Worm (Caenorhabditis elegans) whole organism, late embryonic: ENCODE data around the gene nstp-6.
"Not testable (repeated sequence)": the region's sequence is repeated elsewhere in the genome, so short reads cannot be mapped to it uniquely, and the experiment has no call there.

Experiments used
- C38D4.7 ChIP-seq: fragments of 200-800 bp; sonication (Bioruptor generic); optimal IDR thresholded peaks from 2 replicates; lab custom pipeline; 2018; ENCODE audit warnings: mild to moderate bottlenecking, missing genetic modification characterization, moderate library complexity, missing compliant biosample characterization
- F13H6.1 ChIP-seq: sonication (generic microtip); optimal IDR thresholded peaks from 2 replicates; lab custom pipeline; 2016; ENCODE audit warnings: missing genetic modification characterization, missing compliant biosample characterization
- T23F11.4 ChIP-seq: fragments of 200-800 bp; sonication (Bioruptor generic); optimal IDR thresholded peaks from 2 replicates; lab custom pipeline; 2018; ENCODE audit warnings: mild to moderate bottlenecking, missing genetic modification characterization, missing compliant biosample characterization
- ceh-18 ChIP-seq: sonication (generic microtip); optimal IDR thresholded peaks from 2 replicates; lab custom pipeline; 2016; ENCODE audit warnings: missing genetic modification characterization, missing compliant biosample characterization
- ceh-19 ChIP-seq: fragments of 200-800 bp; sonication (Bioruptor generic); optimal IDR thresholded peaks from 2 replicates; lab custom pipeline; 2018; ENCODE audit warnings: mild to moderate bottlenecking, missing genetic modification characterization, missing compliant biosample characterization
- ceh-2 ChIP-seq: sonication (generic microtip); optimal IDR thresholded peaks from 2 replicates; lab custom pipeline; 2016; ENCODE audit warnings: missing genotype, missing genetic modification characterization, missing compliant biosample characterization
- ceh-24 ChIP-seq: sonication (generic microtip); optimal IDR thresholded peaks from 2 replicates; lab custom pipeline; 2016; ENCODE audit warnings: mild to moderate bottlenecking, missing genetic modification characterization, missing compliant biosample characterization
- ceh-45 ChIP-seq: fragments of 200-800 bp; sonication (Bioruptor generic); IDR thresholded peaks from 2 replicates; pipeline ENCODE4 v1.3.6; 2022; ENCODE audit warnings: missing genetic modification reagents, missing genetic modification characterization, missing compliant biosample characterization
- ceh-48 ChIP-seq: sonication (generic microtip); optimal IDR thresholded peaks from 2 replicates; lab custom pipeline; 2016; ENCODE audit warnings: missing genetic modification characterization, inconsistent platforms, missing compliant biosample characterization
- dmd-4 ChIP-seq: sonication (generic microtip); optimal IDR thresholded peaks from 2 replicates; lab custom pipeline; 2016; ENCODE audit warnings: borderline replicate concordance, missing genetic modification characterization, missing compliant biosample characterization
- elt-2 ChIP-seq: sonication (generic microtip); optimal IDR thresholded peaks from 2 replicates; lab custom pipeline; 2016; ENCODE audit warnings: missing genetic modification reagents, missing genetic modification characterization, missing compliant biosample characterization
- elt-4 ChIP-seq: sonication (generic microtip); optimal IDR thresholded peaks from 2 replicates; lab custom pipeline; 2016; ENCODE audit warnings: missing genetic modification characterization, missing compliant biosample characterization
- ets-4 ChIP-seq: sonication (generic microtip); optimal IDR thresholded peaks from 2 replicates; lab custom pipeline; 2016; ENCODE audit warnings: missing genetic modification characterization, missing compliant biosample characterization
- eyg-1 ChIP-seq: sonication (generic microtip); optimal IDR thresholded peaks from 2 replicates; lab custom pipeline; 2016; ENCODE audit warnings: missing genotype, missing genetic modification characterization, missing compliant biosample characterization
- fax-1 ChIP-seq: sonication (generic microtip); optimal IDR thresholded peaks from 2 replicates; lab custom pipeline; 2016; ENCODE audit warnings: missing genotype, missing genetic modification characterization, missing compliant biosample characterization
- gmeb-2 ChIP-seq: sonication (generic microtip); optimal IDR thresholded peaks from 2 replicates; lab custom pipeline; 2016; ENCODE audit warnings: missing genetic modification characterization, inconsistent platforms, missing compliant biosample characterization
- hlh-13 ChIP-seq: fragments of 200-800 bp; sonication (Bioruptor generic); optimal IDR thresholded peaks from 2 replicates; lab custom pipeline; 2018; ENCODE audit warnings: mild to moderate bottlenecking, missing genetic modification characterization, missing compliant biosample characterization
- hlh-15 ChIP-seq: sonication (generic microtip); optimal IDR thresholded peaks from 2 replicates; lab custom pipeline; 2016; ENCODE audit warnings: missing genetic modification characterization, missing compliant biosample characterization
- hlh-30 ChIP-seq: sonication (generic microtip); optimal IDR thresholded peaks from 2 replicates; lab custom pipeline; 2017; ENCODE audit warnings: antibody characterized with exemption, missing genetic modification characterization, missing compliant biosample characterization; ENCODE audit not compliant: insufficient read depth
- hlh-6 ChIP-seq: sonication (generic microtip); optimal IDR thresholded peaks from 2 replicates; lab custom pipeline; 2016; ENCODE audit warnings: missing genotype, missing genetic modification characterization, missing compliant biosample characterization
- lim-6 ChIP-seq: sonication (generic microtip); optimal IDR thresholded peaks from 2 replicates; lab custom pipeline; 2016; ENCODE audit warnings: missing genetic modification characterization, missing compliant biosample characterization
- nfya-1 ChIP-seq: sonication (generic microtip); optimal IDR thresholded peaks from 2 replicates; lab custom pipeline; 2017; ENCODE audit warnings: missing genetic modification characterization, mild to moderate bottlenecking, missing compliant biosample characterization, antibody characterized with exemption, moderate library complexity
- nhr-232 ChIP-seq: sonication (generic microtip); optimal IDR thresholded peaks from 2 replicates; lab custom pipeline; 2016; ENCODE audit warnings: missing genetic modification characterization, missing compliant biosample characterization
- pag-3 ChIP-seq: sonication (generic microtip); optimal IDR thresholded peaks from 2 replicates; lab custom pipeline; 2016; ENCODE audit warnings: missing compliant biosample characterization, missing genetic modification characterization, borderline replicate concordance
- pat-9 ChIP-seq: fragments of 200-800 bp; sonication (Bioruptor generic); optimal IDR thresholded peaks from 2 replicates; lab custom pipeline; 2018; ENCODE audit warnings: mild to moderate bottlenecking, missing genetic modification characterization, moderate library complexity, missing compliant biosample characterization
- pax-1 ChIP-seq: fragments of 150-350 bp; optimal IDR thresholded peaks from 2 replicates; lab custom pipeline; 2014; ENCODE audit warnings: missing biosample characterization, missing genetic modification characterization
- pha-2 ChIP-seq: sonication (generic microtip); optimal IDR thresholded peaks from 2 replicates; lab custom pipeline; 2017; ENCODE audit warnings: mild to moderate bottlenecking, missing genetic modification characterization, missing compliant biosample characterization
- pha-4 ChIP-seq: fragments of 150-350 bp; optimal IDR thresholded peaks from 2 replicates; lab custom pipeline; 2018; ENCODE audit warnings: missing biosample characterization, missing genetic modification reagents, missing genetic modification characterization
- pros-1 ChIP-seq: fragments of 150-350 bp; optimal IDR thresholded peaks from 2 replicates; lab custom pipeline; 2014; ENCODE audit warnings: missing biosample characterization, missing genetic modification reagents, missing genetic modification characterization
- ref-2 ChIP-seq: sonication (generic microtip); optimal IDR thresholded peaks from 2 replicates; lab custom pipeline; 2016; ENCODE audit warnings: missing genetic modification characterization, missing compliant biosample characterization
- sdc-2 ChIP-seq: sonication (generic microtip); optimal IDR thresholded peaks from 2 replicates; lab custom pipeline; 2016; ENCODE audit warnings: missing genotype, missing genetic modification characterization, missing compliant biosample characterization
- sox-2 ChIP-seq: fragments of 200-800 bp; sonication (Bioruptor generic); IDR thresholded peaks from 2 replicates; pipeline ENCODE4 v1.3.6; 2022; ENCODE audit warnings: missing genetic modification reagents, missing genetic modification characterization, missing compliant biosample characterization
- sox-4 ChIP-seq: sonication (generic microtip); optimal IDR thresholded peaks from 2 replicates; lab custom pipeline; 2017; ENCODE audit warnings: mild to moderate bottlenecking, missing genetic modification characterization, inconsistent platforms, missing compliant biosample characterization
- unc-42 ChIP-seq: sonication (generic microtip); optimal IDR thresholded peaks from 2 replicates; lab custom pipeline; 2016; ENCODE audit warnings: missing genotype, missing genetic modification characterization, missing compliant biosample characterization
- unc-86 ChIP-seq: sonication (generic microtip); optimal IDR thresholded peaks from 2 replicates; lab custom pipeline; 2016; ENCODE audit warnings: missing genetic modification characterization, missing compliant biosample characterization
- zip-5 ChIP-seq: sonication (generic microtip); optimal IDR thresholded peaks from 2 replicates; lab custom pipeline; 2016; ENCODE audit warnings: missing genetic modification characterization, missing compliant biosample characterization

nstp-6 gene

ce11 chrIV:3582806-3583205, 35.4 kb upstream of the nstp-6 start, which contains the start of gene blos-7:
blos-7 (minus strand) TSS chrIV:3582906.
- not testable (repeated sequence) for TF ChIP-seq nhr-232, F13H6.1, unc-42 (tag; lab: Kevin White, UChicago)

ce11 chrIV:3579477-3579975, 32.1 kb upstream of the nstp-6 start, which contains the start of gene Y37E11B.1:
Y37E11B.1 (plus strand) TSS chrIV:3579621.
- TF ChIP-seq gmeb-2 (tag; lab: Kevin White, UChicago) (no peak), ceh-48 (tag; lab: Kevin White, UChicago) (no peak), ets-4 (no peak), sdc-2 (tag; lab: Kevin White, UChicago) (no peak), hlh-30 (tag; lab: Kevin White, UChicago) (no peak), pha-2 (tag; lab: Kevin White, UChicago) (no peak), F13H6.1 (tag; lab: Kevin White, UChicago) (no peak), pros-1 (tag; lab: Kevin White, UChicago) (no peak), pat-9 (tag; lab: Kevin White, UChicago) (no peak), hlh-15 (tag; lab: Kevin White, UChicago) (no peak), pax-1 (tag; lab: Kevin White, UChicago) (no peak), T23F11.4 (GFP tag; lab: Kevin White, UChicago) (no peak), lim-6 (tag; lab: Kevin White, UChicago) (no peak), sox-4 (no peak), unc-42 (tag; lab: Kevin White, UChicago) (no peak), hlh-13 (GFP tag; lab: Kevin White, UChicago) (no peak), eyg-1 (tag; lab: Kevin White, UChicago) (no peak), fax-1 (tag; lab: Kevin White, UChicago) (no peak)

ce11 chrIV:3578667-3579066, 31.3 kb upstream of the nstp-6 start:
- TF ChIP-seq elt-2 (tag; lab: Kevin White, UChicago) = no peak
- TF ChIP-seq nhr-232 (tag; lab: Kevin White, UChicago) = no peak
- TF ChIP-seq ceh-2 = no peak
- no peak for TF ChIP-seq gmeb-2 (tag; lab: Kevin White, UChicago)
- no peak for TF ChIP-seq ceh-18 (tag; lab: Kevin White, UChicago)
- no peak for TF ChIP-seq pha-2 (tag; lab: Kevin White, UChicago)
- TF ChIP-seq pha-4 = no peak
- TF ChIP-seq ceh-19 (GFP tag; lab: Kevin White, UChicago) = no peak
- no peak for TF ChIP-seq ceh-24 (tag; lab: Kevin White, UChicago)
- TF ChIP-seq zip-5 (tag; lab: Kevin White, UChicago) = no peak
- TF ChIP-seq nfya-1 = no peak
- TF ChIP-seq unc-86 = no peak
- no peak for TF ChIP-seq dmd-4 (tag; lab: Kevin White, UChicago)

DNA sequence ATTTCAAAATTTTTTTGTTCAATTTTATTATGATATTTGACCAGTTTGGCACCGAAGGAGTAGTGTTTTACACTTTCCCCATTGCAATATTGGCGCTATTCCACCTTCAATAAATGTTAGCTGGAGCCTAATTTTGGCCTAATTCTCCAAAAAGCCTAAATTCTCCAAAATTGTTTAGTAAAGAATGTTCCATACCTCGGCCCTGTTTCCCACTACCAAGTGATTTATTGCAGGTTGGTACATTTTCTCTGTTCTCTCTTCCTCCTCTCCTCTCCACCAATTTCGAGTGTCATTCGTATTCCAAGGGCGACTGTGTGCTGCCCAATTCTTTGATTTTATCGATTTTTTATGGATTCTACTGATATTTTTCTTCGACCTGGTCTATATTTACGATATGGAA, 30.8 kb upstream of the nstp-6 start, which contains the start of gene Y37E11B.2:
Gene Y37E11B.2 (plus strand): TSS at position 301 of the 400 bp plus-strand sequence.
- no peak for TF ChIP-seq ceh-48 (tag; lab: Kevin White, UChicago)
- TF ChIP-seq pros-1 (tag; lab: Kevin White, UChicago) = no peak
- TF ChIP-seq ref-2 = no peak
- no peak for TF ChIP-seq pag-3 (tag; lab: Kevin White, UChicago)
- TF ChIP-seq, all 69 proteins: peak for 0

DNA sequence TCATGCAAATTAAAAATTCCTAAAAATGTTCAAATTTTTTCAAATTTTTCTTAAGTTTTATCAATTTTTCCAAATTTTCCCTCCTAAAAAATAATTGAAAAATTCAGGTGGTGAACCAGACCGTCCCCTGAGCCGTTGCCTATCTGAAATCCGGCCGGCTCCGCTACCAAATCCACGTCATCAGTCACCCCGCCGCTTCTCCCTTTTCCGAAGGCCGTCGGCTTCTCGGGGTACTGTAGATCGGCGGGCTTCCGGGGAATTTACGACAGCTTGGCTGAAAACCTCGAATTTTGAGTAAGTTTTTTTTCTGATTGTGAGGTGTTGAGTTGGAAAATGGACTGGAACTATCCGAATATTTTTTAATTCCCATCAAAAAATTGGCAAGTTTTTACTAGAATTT, 23.2 kb upstream of the nstp-6 start:
- TF ChIP-seq ceh-48 (tag; lab: Kevin White, UChicago) (no peak), pha-4 (no peak), C38D4.7 (GFP tag; lab: Kevin White, UChicago) (no peak), sox-2 (GFP tag; lab: Robert Waterston, UW) (no peak), hlh-6 (tag; lab: Kevin White, UChicago) (no peak), elt-4 (tag; lab: Kevin White, UChicago) (no peak), ceh-45 (GFP tag; lab: Robert Waterston, UW) (no peak), fax-1 (tag; lab: Kevin White, UChicago) (no peak), hlh-15 (tag; lab: Kevin White, UChicago) (no peak)
